Fruit fly (Drosophila melanogaster) Kc167 (cell line): ENCODE results near the gene CG46244.

Experiments
- Myc ChIP-seq: fragments of >200 bp; optimal IDR thresholded peaks from 2 replicates; lab custom pipeline; 2017; ENCODE audit warnings: missing external identifiers
- h ChIP-seq: fragments of >200 bp; optimal IDR thresholded peaks from 3 replicates; lab custom pipeline; 2018; ENCODE audit warnings: missing external identifiers
- insv ChIP-seq: fragments of >200 bp; optimal IDR thresholded peaks from 3 replicates; lab custom pipeline; 2018; ENCODE audit warnings: missing external identifiers
- psq ChIP-seq: fragments of >200 bp; optimal IDR thresholded peaks from 2 replicates; lab custom pipeline; 2017; ENCODE audit warnings: missing external identifiers
- ttk ChIP-seq: sonication (Bioruptor generic); optimal IDR thresholded peaks from 2 replicates; lab custom pipeline; 2017; ENCODE audit warnings: missing external identifiers

- no peak for TF ChIP-seq psq (lab: Kevin White, UChicago)
- no peak for TF ChIP-seq Myc
- no peak for TF ChIP-seq h (lab: Kevin White, UChicago)
- no peak for TF ChIP-seq insv (lab: Kevin White, UChicago)
- no peak for TF ChIP-seq ttk (lab: Kevin White, UChicago)
These were observed 149.7 kb downstream of the CG46244 start for dm6 chr2L:19756040-19756439.
